Fruit fly (Drosophila melanogaster): ENCODE results near the gene CG14926.
A peak's percentile ranks its signal among the peaks of the same experiment; 100 is the strongest.

Gene CG14926

DNA sequence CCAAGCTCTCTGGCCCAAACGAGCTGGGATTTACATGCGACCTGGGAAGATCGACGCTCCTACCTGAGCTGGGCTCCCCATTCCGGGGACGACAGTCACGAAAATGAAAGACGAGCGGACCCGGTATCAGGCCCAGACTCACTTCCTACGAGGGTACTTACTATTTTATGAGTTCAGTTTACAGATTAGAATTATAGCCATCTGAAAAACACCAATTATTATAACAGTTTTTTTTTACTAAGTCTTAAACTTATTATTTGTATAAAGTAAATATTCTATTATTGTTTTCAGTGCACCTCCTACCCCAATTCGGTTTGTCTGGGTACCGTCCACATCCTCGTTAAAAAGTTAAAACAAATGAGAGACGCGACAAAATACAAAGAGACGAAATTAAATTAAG, 16.7 kb downstream of the CG14926 start (continued):
- TF ChIP-seq kni (GFP tag; optimal IDR thresholded peaks at IDR 0.05) (peak; percentile 24), CG32772 (GFP tag; IDR thresholded peaks at IDR 0.05) (peak; percentile 38; the same call in 1 of the 2 replicates), Ptx1 (GFP tag; IDR thresholded peaks at IDR 0.05) (no peak), croc (GFP tag; conservative IDR thresholded peaks at IDR 0.05) (peak; percentile 54), sc (optimal IDR thresholded peaks at IDR 0.05) (no peak), sc (GFP tag; optimal IDR thresholded peaks at IDR 0.05) (no peak), Gsc (GFP tag; IDR thresholded peaks at IDR 0.05) (peak; percentile 6; the same call in 1 of the 2 replicates), HLH3B (GFP tag; IDR thresholded peaks at IDR 0.05) (0 out of 2 replicates have a peak, but pooled peaks have one; percentile 15), tin (GFP tag; optimal IDR thresholded peaks at IDR 0.05) (peak; percentile 11), CG10543 (GFP tag; optimal IDR thresholded peaks at IDR 0.05) (no peak), CG9876 (GFP tag; optimal IDR thresholded peaks at IDR 0.05) (no peak), onecut (GFP tag; IDR thresholded peaks at IDR 0.05) (peak; percentile 23; the same call in 1 of the 2 replicates), CG3163 (GFP tag; optimal IDR thresholded peaks at IDR 0.05) (no peak), Xrp1 (GFP tag; IDR thresholded peaks at IDR 0.05) (peak; percentile 79), sisA (GFP tag; IDR thresholded peaks at IDR 0.05) (no peak), sd (tag; optimal IDR thresholded peaks at IDR 0.05) (no peak), ap (GFP tag; IDR thresholded peaks at IDR 0.05) (no peak), Rx (GFP tag; IDR thresholded peaks at IDR 0.05) (peak; percentile 42; the same call in 1 of the 2 replicates), CG11504 (tag; optimal IDR thresholded peaks at IDR 0.05) (peak; percentile 28), lmd (GFP tag; IDR thresholded peaks at IDR 0.05) (no peak), CG12744 (GFP tag; optimal IDR thresholded peaks at IDR 0.05) (no peak), ara (GFP tag; IDR thresholded peaks at IDR 0.05) (peak; percentile 61; the same call in 1 of the 2 replicates), zfh1 (GFP tag; IDR thresholded peaks at IDR 0.05) (peak; percentile 65; the same call in 2 of the 3 replicates), CG15696 (tag; optimal IDR thresholded peaks at IDR 0.05) (peak; percentile 69), klu (GFP tag; IDR thresholded peaks at IDR 0.05) (no peak), CG17829 (tag; optimal IDR thresholded peaks at IDR 0.05) (peak; percentile 51), vvl (GFP tag; IDR thresholded peaks at IDR 0.05) (0 out of 2 replicates have a peak, but pooled peaks have one; percentile 30), CG10959 (GFP tag; IDR thresholded peaks at IDR 0.05) (peak; percentile 62), Blimp-1 (GFP tag; optimal IDR thresholded peaks at IDR 0.05) (peak; percentile 6), CG42726 (GFP tag; IDR thresholded peaks at IDR 0.05; ENCODE audit: partially characterized antibody) (no peak), phol (tag; optimal IDR thresholded peaks at IDR 0.05) (peak; percentile 31), CG4424 (GFP tag; optimal IDR thresholded peaks at IDR 0.05) (peak; percentile 35), CG9727 (GFP tag; optimal IDR thresholded peaks at IDR 0.05) (peak; percentile 65), sens-2 (GFP tag; IDR thresholded peaks at IDR 0.05) (peak; percentile 23; the same call in 1 of the 2 replicates), ATbp (GFP tag; optimal IDR thresholded peaks at IDR 0.05) (no peak), CG1024 (GFP tag; IDR thresholded peaks at IDR 0.05) (no peak), CG4730 (GFP tag; IDR thresholded peaks at IDR 0.05) (0 out of 2 replicates have a peak, but pooled peaks have one; percentile 10), eve (GFP tag; optimal IDR thresholded peaks at IDR 0.05) (peak in 1 of 2 experiments; percentile 10), Ets65A (GFP tag) (peak; percentile 56), sens (GFP tag) (peak; percentile 94), pum (GFP tag; optimal IDR thresholded peaks at IDR 0.05) (peak; percentile 1), CG17385 (GFP tag; optimal IDR thresholded peaks at IDR 0.05) (no peak), CG4820 (GFP tag; optimal IDR thresholded peaks at IDR 0.05) (peak; percentile 7), CG17361 (GFP tag; IDR thresholded peaks at IDR 0.05) (0 out of 3 replicates have a peak, but pooled peaks have one; percentile 31), CG4282 (GFP tag; optimal IDR thresholded peaks at IDR 0.05) (no peak), nerfin-2 (GFP tag; IDR thresholded peaks at IDR 0.05; ENCODE audit: partially characterized antibody) (no peak), CG13424 (tag; optimal IDR thresholded peaks at IDR 0.05) (no peak), CG17612 (GFP tag; IDR thresholded peaks at IDR 0.05) (no peak), CG10267 (tag; optimal IDR thresholded peaks at IDR 0.05) (peak; percentile 39), CG14441 (GFP tag; IDR thresholded peaks at IDR 0.05) (peak; percentile 5; the same call in 1 of the 2 replicates), ase (GFP tag; IDR thresholded peaks at IDR 0.05) (no peak), ranshi (GFP tag; IDR thresholded peaks at IDR 0.05) (peak; percentile 49; the same call in 1 of the 2 replicates)
